Fruit fly (Drosophila melanogaster) whole organism, pupa: ENCODE results near the gene Prps.

Source experiments
- CG10348 ChIP-seq: fragments of 200-800 bp; sonication (Bioruptor generic); IDR thresholded peaks from 2 replicates; pipeline ENCODE4 v1.3.6; 2022; ENCODE audit warnings: missing biosample characterization, missing genetic modification characterization
- CG12605 ChIP-seq: fragments of 200-800 bp; sonication (Bioruptor generic); IDR thresholded peaks from 2 replicates; pipeline ENCODE4 v1.3.6; 2022; ENCODE audit warnings: missing biosample characterization, missing genetic modification characterization
- CG13204 ChIP-seq: fragments of 200-800 bp; sonication (Bioruptor generic); optimal IDR thresholded peaks from 2 replicates; lab custom pipeline; 2018; ENCODE audit warnings: missing biosample characterization, mild to moderate bottlenecking, missing genetic modification characterization, moderate library complexity
- CG14655 ChIP-seq: fragments of 200-800 bp; sonication (Bioruptor generic); optimal IDR thresholded peaks from 3 replicates; lab custom pipeline; 2017; ENCODE audit warnings: mild to moderate bottlenecking, missing biosample characterization, missing genetic modification reagents, missing genetic modification characterization
- CG15710 ChIP-seq: fragments of 200-800 bp; sonication (Bioruptor generic); optimal IDR thresholded peaks from 2 replicates; lab custom pipeline; 2018; ENCODE audit warnings: missing biosample characterization, mild to moderate bottlenecking, missing genetic modification characterization, moderate library complexity
- CG17806 ChIP-seq: fragments of 200-800 bp; sonication (Bioruptor generic); optimal IDR thresholded peaks from 2 replicates; lab custom pipeline; 2018; ENCODE audit warnings: missing biosample characterization, mild to moderate bottlenecking, missing genetic modification characterization, moderate library complexity
- CG32121 ChIP-seq: fragments of 200-800 bp; sonication (Bioruptor generic); IDR thresholded peaks from 2 replicates; pipeline ENCODE4 v1.3.6; 2022; ENCODE audit warnings: missing biosample characterization, missing genetic modification characterization
- CG34367 ChIP-seq: fragments of 200-800 bp; sonication (Bioruptor generic); optimal IDR thresholded peaks from 2 replicates; lab custom pipeline; 2018; ENCODE audit warnings: missing biosample characterization, mild to moderate bottlenecking, missing genetic modification characterization
- CG4496 ChIP-seq: fragments of 200-800 bp; sonication (Bioruptor generic); IDR thresholded peaks from 3 replicates; pipeline ENCODE4 v1.3.6; 2022; ENCODE audit warnings: missing biosample characterization, missing genetic modification characterization
- CG8159 ChIP-seq: fragments of 200-800 bp; sonication (Bioruptor generic); optimal IDR thresholded peaks from 3 replicates; lab custom pipeline; 2018; ENCODE audit warnings: missing biosample characterization, mild to moderate bottlenecking, missing genetic modification characterization, moderate library complexity
- CG8301 ChIP-seq: fragments of 200-800 bp; sonication (Bioruptor generic); optimal IDR thresholded peaks from 2 replicates; lab custom pipeline; 2018; ENCODE audit warnings: missing biosample characterization, mild to moderate bottlenecking, missing genetic modification characterization
- CG9948 ChIP-seq: fragments of 200-800 bp; sonication (Bioruptor generic); optimal IDR thresholded peaks from 2 replicates; lab custom pipeline; 2018; ENCODE audit warnings: missing biosample characterization, mild to moderate bottlenecking, missing genetic modification characterization, moderate library complexity
- D1 ChIP-seq: fragments of 200-800 bp; sonication (Bioruptor generic); optimal IDR thresholded peaks from 2 replicates; lab custom pipeline; 2018; ENCODE audit warnings: missing biosample characterization, mild to moderate bottlenecking, missing genetic modification characterization, moderate library complexity
- EcR ChIP-seq: fragments of 200-800 bp; sonication (Bioruptor generic); optimal IDR thresholded peaks from 3 replicates; lab custom pipeline; 2019; ENCODE audit warnings: missing biosample characterization, missing genetic modification characterization, mild to moderate bottlenecking, moderate library complexity, missing genetic modification reagents
- Ets98B ChIP-seq: fragments of 200-800 bp; sonication (Bioruptor generic); IDR thresholded peaks from 2 replicates; pipeline ENCODE4 v1.3.6; 2022; ENCODE audit warnings: missing biosample characterization, missing genetic modification characterization
- Pif1A ChIP-seq: fragments of 200-800 bp; sonication (Bioruptor generic); optimal IDR thresholded peaks from 3 replicates; lab custom pipeline; 2016; ENCODE audit warnings: missing biosample characterization, missing genetic modification characterization
- Pif1B ChIP-seq: fragments of 200-800 bp; sonication (Bioruptor generic); optimal IDR thresholded peaks from 3 replicates; lab custom pipeline; 2016; ENCODE audit warnings: missing biosample characterization, missing genetic modification characterization
- Snoo ChIP-seq: fragments of 200-800 bp; sonication (Bioruptor generic); optimal IDR thresholded peaks from 3 replicates; lab custom pipeline; 2017; ENCODE audit warnings: missing biosample characterization, mild to moderate bottlenecking, missing genetic modification characterization, inconsistent platforms
- fd96Ca ChIP-seq: fragments of 200-800 bp; sonication (Bioruptor generic); IDR thresholded peaks from 3 replicates; pipeline ENCODE4 v1.3.6; 2022; ENCODE audit warnings: missing biosample characterization, missing genetic modification characterization
- gl ChIP-seq: fragments of 200-800 bp; sonication (Bioruptor generic); optimal IDR thresholded peaks from 2 replicates; lab custom pipeline; 2018; ENCODE audit warnings: missing biosample characterization, mild to moderate bottlenecking, missing genetic modification characterization
- rn ChIP-seq: fragments of 200-800 bp; sonication (Bioruptor generic); IDR thresholded peaks from 2 replicates; pipeline ENCODE4 v1.3.6; 2022; ENCODE audit warnings: missing biosample characterization, missing genetic modification characterization

Gene Prps

DNA sequence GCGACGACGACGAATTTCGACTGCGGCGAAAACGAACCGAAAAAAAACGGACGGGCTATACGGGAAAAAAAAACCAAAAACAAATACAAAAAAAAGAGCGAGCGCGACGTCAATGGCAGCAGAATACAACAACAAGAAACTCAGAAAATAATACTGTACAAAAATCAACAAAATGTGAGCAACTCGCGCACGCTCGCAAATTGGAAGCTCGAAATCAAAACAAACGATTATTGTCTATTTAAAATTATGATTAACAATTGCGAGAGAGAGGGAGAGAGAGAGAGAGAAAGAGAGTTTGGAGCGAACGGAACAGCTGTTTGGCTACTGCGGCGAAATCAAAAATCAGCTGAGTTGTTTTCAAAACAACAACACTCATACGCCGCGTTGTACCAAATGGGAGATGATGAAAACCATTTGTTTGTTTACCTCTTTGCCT lies 21.0 kb downstream of the Prps start:
- TF ChIP-seq CG15710 (tag; lab: Kevin White, UChicago) (no peak), Pif1A (GFP tag; lab: Kevin White, UChicago) (peak; percentile 66), EcR (GFP tag; lab: Kevin White, UChicago) (no peak), gl (tag; lab: Kevin White, UChicago) (no peak), CG12605 (GFP tag; lab: Robert Waterston, UW) (peak; percentile 91), CG4496 (peak; percentile 88), D1 (tag; lab: Kevin White, UChicago) (no peak), CG32121 (GFP tag; lab: Robert Waterston, UW) (peak; percentile 73), Ets98B (GFP tag; lab: Robert Waterston, UW) (peak; percentile 79), CG8301 (tag; lab: Kevin White, UChicago) (no peak), CG10348 (no peak), CG14655 (GFP tag; lab: Kevin White, UChicago) (peak; percentile 55), Snoo (peak; percentile 84), Pif1B (GFP tag; lab: Kevin White, UChicago) (peak; percentile 17), rn (GFP tag; lab: Robert Waterston, UW) (0 out of 2 replicates have a peak, but pooled peaks have one; percentile 14)

DNA sequence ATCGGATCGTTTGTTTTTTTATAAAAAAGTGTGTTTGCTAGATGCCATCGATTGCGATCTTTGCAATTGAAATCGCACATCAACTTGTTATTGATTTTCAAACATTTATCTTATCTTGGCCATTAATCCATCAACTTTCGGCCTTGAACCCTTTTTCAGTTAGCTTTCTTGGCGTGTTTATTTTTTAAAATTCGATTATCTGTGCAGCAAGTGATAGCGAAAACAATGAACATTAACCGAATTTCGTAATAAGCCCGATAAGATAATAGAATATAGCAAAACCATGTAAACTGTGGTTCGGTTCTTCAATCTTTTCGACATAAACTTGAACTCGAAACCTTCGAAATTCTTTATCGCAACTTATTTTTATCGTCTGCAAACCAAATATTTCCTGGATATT lies 22.2 kb downstream of the Prps start:
- TF ChIP-seq CG32121 (GFP tag; lab: Robert Waterston, UW) (no peak), fd96Ca (GFP tag; lab: Robert Waterston, UW) (no peak), CG12605 (GFP tag; lab: Robert Waterston, UW) (no peak), CG14655 (GFP tag; lab: Kevin White, UChicago) (no peak), gl (tag; lab: Kevin White, UChicago) (no peak), EcR (GFP tag; lab: Kevin White, UChicago) (no peak), CG8301 (tag; lab: Kevin White, UChicago) (no peak), CG10348 (no peak), CG4496 (no peak), CG13204 (no peak), CG17806 (no peak), rn (GFP tag; lab: Robert Waterston, UW) (no peak), CG15710 (tag; lab: Kevin White, UChicago) (no peak), Snoo (no peak), CG8159 (tag; lab: Kevin White, UChicago) (no peak), D1 (tag; lab: Kevin White, UChicago) (no peak), Pif1A (GFP tag; lab: Kevin White, UChicago) (no peak), CG9948 (tag; lab: Kevin White, UChicago) (no peak), CG34367 (tag; lab: Kevin White, UChicago) (no peak), Pif1B (GFP tag; lab: Kevin White, UChicago) (no peak)

DNA sequence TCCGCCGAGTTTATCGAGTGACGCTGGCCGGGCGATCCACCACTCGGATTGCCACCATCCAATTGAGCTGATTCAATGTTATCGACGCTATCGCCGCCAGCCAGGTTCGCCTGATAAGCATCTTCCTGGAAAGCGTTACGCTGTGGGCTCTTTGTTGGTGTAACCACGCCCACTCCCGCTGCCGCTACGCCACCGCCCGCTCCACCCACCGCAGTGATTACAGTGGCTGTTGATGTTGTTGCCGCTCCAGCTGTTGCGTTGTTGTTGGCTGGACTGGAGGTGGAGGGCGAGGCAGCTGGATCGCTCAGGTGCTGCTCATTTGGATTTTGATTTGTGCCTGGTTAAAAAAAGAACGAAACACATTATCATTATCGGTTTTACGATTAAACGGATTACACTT lies 25.1 kb downstream of the Prps start:
- TF ChIP-seq Pif1A (GFP tag; lab: Kevin White, UChicago) = no peak
- TF ChIP-seq EcR (GFP tag; lab: Kevin White, UChicago) = no peak
- no peak for TF ChIP-seq CG17806
- TF ChIP-seq CG13204 = peak; percentile 10

dm6 chr3L:9643762-9644161 lies 52.7 kb downstream of the Prps start, which contains the start of gene CNMaR:
TSS of gene CNMaR (plus strand) at chr3L:9644109.
- TF ChIP-seq CG34367 (tag; lab: Kevin White, UChicago) (no peak), CG12605 (GFP tag; lab: Robert Waterston, UW) (peak; percentile 94)

- TF ChIP-seq EcR (GFP tag; lab: Kevin White, UChicago) = no peak
- TF ChIP-seq CG32121 (GFP tag; lab: Robert Waterston, UW) = no peak
- no peak for TF ChIP-seq CG4496
- no peak for TF ChIP-seq CG13204
- no peak for TF ChIP-seq D1 (tag; lab: Kevin White, UChicago)
- TF ChIP-seq CG14655 (GFP tag; lab: Kevin White, UChicago) = no peak
- TF ChIP-seq CG9948 (tag; lab: Kevin White, UChicago) = no peak
- TF ChIP-seq gl (tag; lab: Kevin White, UChicago) = no peak
- no peak for TF ChIP-seq rn (GFP tag; lab: Robert Waterston, UW)
- TF ChIP-seq fd96Ca (GFP tag; lab: Robert Waterston, UW) = no peak
- TF ChIP-seq Pif1A (GFP tag; lab: Kevin White, UChicago) = no peak
- TF ChIP-seq Snoo = no peak
- TF ChIP-seq CG8301 (tag; lab: Kevin White, UChicago) = no peak
- no peak for TF ChIP-seq Ets98B (GFP tag; lab: Robert Waterston, UW)
- no peak for TF ChIP-seq CG12605 (GFP tag; lab: Robert Waterston, UW)
- no peak for TF ChIP-seq CG34367 (tag; lab: Kevin White, UChicago)
- no peak for TF ChIP-seq Pif1B (GFP tag; lab: Kevin White, UChicago)
Observed at dm6 chr3L:9640713-9641112, 55.8 kb downstream of the Prps start, which contains the start of gene CG18180. TSS of gene CG18180 (plus strand) at chr3L:9641013.

dm6 chr3L:9638971-9639370 lies 57.5 kb downstream of the Prps start, which contains the start of gene CG18179:
TSS of gene CG18179 (plus strand) at chr3L:9639271.
- TF ChIP-seq gl (tag; lab: Kevin White, UChicago) (no peak), CG34367 (tag; lab: Kevin White, UChicago) (no peak), CG14655 (GFP tag; lab: Kevin White, UChicago) (no peak), Pif1B (GFP tag; lab: Kevin White, UChicago) (no peak), fd96Ca (GFP tag; lab: Robert Waterston, UW) (no peak)
